Fruit fly (Drosophila melanogaster) whole organism: Measurements from ENCODE around the gene strat.

ENCODE experiments used
- CG8478 ChIP-seq: fragments of >200 bp; optimal IDR thresholded peaks from 2 replicates; lab custom pipeline; 2018; ENCODE audit warnings: inconsistent platforms
- Dll ChIP-seq: fragments of >200 bp; optimal IDR thresholded peaks from 2 replicates; lab custom pipeline; 2017
- EcR ChIP-seq, 2 experiments: fragments of >200 bp; optimal IDR thresholded peaks; 2 replicates each; lab custom pipeline; 2017; ENCODE audit warnings: missing biosample characterization in 2 of 2, missing genetic modification characterization in 2 of 2, missing genetic modification reagents in 2 of 2
- pan ChIP-seq: fragments of >200 bp; optimal IDR thresholded peaks from 2 replicates; lab custom pipeline; 2017
- psq ChIP-seq: fragments of >200 bp; optimal IDR thresholded peaks from 2 replicates; lab custom pipeline; 2017
- usp ChIP-seq: fragments of >200 bp; optimal IDR thresholded peaks from 2 replicates; lab custom pipeline; 2017; ENCODE audit warnings: missing biosample characterization, missing genetic modification characterization, mixed read lengths

DNA sequence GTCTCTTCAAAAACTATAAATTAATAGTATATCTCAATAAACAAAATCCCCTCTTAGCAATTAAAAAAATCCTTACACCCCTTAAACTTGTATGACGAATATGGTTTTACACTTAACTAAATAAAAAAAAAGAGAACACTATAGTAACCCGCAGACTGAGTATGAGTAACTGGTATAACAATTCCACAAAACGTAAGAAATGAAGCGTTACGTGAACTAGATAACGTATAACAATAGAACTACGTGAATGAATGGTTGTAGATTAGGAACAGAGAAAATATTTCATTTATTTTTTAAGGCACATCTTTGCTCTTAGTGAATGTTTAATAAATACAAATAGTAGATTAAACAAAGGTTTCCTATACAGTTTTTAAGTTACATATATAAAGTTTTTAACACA is 35.3 kb downstream of the strat start:
- no peak for TF ChIP-seq pan (lab: Kevin White, UChicago)
- no peak for TF ChIP-seq usp (GFP tag; lab: Kevin White, UChicago)
- TF ChIP-seq psq (lab: Kevin White, UChicago) = no peak
- TF ChIP-seq EcR (GFP tag; optimal IDR thresholded peaks at IDR 0.05; lab: Kevin White, UChicago) = no peak
- no peak for TF ChIP-seq CG8478 (lab: Kevin White, UChicago)
- TF ChIP-seq Dll (lab: Kevin White, UChicago) = no peak
